Fruit fly (Drosophila melanogaster) Kc167 (cell line): ENCODE results near the gene Prp31.

Experiments used
- Sin3A ChIP-seq: fragments of >200 bp; optimal IDR thresholded peaks from 2 replicates; lab custom pipeline; 2018; ENCODE audit warnings: missing external identifiers
- h ChIP-seq: fragments of >200 bp; optimal IDR thresholded peaks from 3 replicates; lab custom pipeline; 2018; ENCODE audit warnings: missing external identifiers
- insv ChIP-seq: fragments of >200 bp; optimal IDR thresholded peaks from 3 replicates; lab custom pipeline; 2018; ENCODE audit warnings: missing external identifiers
- psq ChIP-seq: fragments of >200 bp; optimal IDR thresholded peaks from 2 replicates; lab custom pipeline; 2017; ENCODE audit warnings: missing external identifiers

DNA sequence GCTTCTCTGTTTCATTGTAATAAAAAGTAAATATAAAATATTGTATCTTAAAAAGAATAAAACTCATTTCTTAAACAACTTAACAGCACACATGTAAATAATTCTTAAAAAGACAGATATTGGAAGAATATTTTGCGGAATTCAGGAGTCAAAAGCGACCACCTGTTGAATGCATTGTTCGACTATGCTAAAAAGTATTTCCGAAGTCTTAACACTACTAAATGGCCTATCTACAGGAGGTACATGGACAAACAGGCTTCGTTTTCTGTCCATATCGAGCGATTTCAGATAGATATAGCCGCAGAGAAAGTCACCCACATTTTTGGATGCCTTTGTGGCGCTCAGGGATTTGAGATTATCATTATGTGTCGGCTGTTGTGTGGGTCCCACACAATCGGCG, 15.8 kb upstream of the Prp31 start:
- TF ChIP-seq insv (lab: Kevin White, UChicago) (no peak), psq (no peak), Sin3A (lab: Kevin White, UChicago) (no peak), h (lab: Kevin White, UChicago) (no peak)
